Fruit fly (Drosophila melanogaster): Measurements from ENCODE around the gene CG13605.

The CG13605 gene

DNA sequence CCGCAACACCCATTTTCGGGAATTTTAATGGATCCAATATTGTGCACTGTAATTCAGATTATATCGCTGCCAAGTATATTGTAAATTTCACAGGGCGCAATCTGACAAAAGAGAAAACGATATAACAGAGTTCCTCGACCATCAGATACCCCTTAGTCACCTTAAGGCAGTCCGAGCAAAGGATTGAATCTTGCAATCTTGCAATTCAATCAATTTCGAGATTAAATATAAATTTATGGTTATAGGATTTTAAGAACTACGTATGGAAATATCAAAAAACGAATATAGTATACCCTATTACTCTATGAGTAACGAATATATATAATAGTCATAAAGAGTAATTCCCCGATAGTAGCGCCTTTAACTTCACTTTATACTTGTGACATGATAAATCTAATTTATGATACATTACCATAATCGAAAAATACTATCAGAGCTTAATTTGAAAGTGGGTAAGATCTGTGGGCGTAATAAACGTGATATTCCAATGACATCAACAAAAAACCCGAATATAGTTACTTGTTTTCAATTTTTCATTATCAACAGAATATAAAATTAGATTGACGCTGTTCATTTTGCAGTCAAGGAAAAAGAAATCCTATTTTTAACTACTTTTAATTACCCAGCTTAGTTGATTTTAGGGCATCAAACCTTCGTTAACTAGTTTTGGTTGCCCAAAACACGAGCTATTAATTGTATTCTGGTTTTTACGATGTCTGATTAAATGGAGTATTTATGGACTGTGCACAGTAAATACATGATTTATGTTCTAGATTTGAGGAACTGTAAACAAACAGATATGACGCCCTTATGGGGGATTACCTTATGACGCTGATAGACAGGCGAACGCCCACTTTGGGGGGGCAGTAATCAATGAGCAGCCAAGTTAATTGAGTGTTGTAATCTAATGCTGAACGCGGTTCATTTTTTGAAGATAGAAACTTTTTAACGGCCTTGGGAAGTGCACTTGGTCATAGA, 26.6 kb upstream of the CG13605 start:
- no peak for TF ChIP-seq Myc (optimal IDR thresholded peaks at IDR 0.05)
- TF ChIP-seq h (optimal IDR thresholded peaks at IDR 0.05), result no peak
- no peak for TF ChIP-seq insv (optimal IDR thresholded peaks at IDR 0.05)
- TF ChIP-seq ttk (optimal IDR thresholded peaks at IDR 0.05), result no peak
- TF ChIP-seq Sin3A (optimal IDR thresholded peaks at IDR 0.05), result no peak
- TF ChIP-seq psq (optimal IDR thresholded peaks at IDR 0.05), result no peak

DNA sequence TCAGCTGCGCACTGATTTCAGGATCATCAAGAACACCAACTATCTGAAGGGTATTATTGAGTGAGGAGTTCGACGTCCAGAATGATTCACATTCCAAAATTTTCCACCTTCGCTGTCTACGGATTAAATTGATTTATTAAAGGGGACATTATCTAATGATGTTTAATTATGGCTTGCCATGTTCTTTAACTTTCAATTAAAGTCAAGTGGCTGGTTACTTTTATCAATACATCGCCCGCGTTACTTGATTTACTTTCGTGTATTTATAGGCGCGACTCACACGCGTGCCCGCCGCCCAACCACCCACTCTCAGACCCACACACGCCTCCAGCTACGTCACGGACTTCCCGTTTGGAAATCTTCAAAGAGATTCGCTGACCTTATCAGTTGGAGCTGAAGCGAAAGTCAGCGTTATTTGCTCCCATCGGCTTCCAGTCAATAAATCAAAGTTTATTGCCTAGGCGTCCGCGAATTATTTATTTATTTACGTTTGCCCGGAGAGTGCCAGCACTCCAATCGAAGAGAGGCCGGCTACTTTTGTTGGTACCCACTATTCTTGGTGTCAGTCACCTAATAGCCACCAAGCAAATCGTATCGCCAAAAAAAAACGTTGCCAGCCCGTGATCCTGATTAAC, 25.2 kb upstream of the CG13605 start, which contains the start of gene Npc2f:
Npc2f (plus strand) TSS at position 585 of the 635 bp plus-strand sequence.
- TF ChIP-seq ttk (optimal IDR thresholded peaks at IDR 0.05) (no peak), Sin3A (optimal IDR thresholded peaks at IDR 0.05) (no peak), h (optimal IDR thresholded peaks at IDR 0.05) (no peak), psq (optimal IDR thresholded peaks at IDR 0.05) (no peak), insv (optimal IDR thresholded peaks at IDR 0.05) (no peak), Myc (optimal IDR thresholded peaks at IDR 0.05) (no peak)

DNA sequence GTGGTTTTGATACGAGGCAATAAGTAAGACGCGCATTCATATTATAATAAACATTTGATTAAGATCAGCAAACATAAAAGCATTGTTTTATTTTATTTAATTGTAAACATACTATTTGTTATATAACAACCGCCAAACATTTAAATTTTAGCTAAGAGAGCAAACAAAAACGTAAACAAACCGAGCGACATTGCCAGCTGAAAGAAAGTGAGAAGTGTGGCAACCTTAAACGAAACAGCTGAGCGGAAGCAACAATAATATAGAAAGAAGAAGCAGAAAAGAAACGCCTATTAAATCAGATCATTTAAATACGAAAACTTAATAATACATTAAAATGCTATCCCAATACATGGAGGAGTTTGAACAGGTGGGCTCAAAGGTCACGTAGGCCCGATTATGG, 22.4 kb upstream of the CG13605 start, which contains the start of gene Sec10:
Sec10 (plus strand) TSS at position 252 of the 400 bp plus-strand sequence.
- TF ChIP-seq Sin3A (optimal IDR thresholded peaks at IDR 0.05), result no peak
- no peak for TF ChIP-seq psq (optimal IDR thresholded peaks at IDR 0.05)
- no peak for TF ChIP-seq ttk (optimal IDR thresholded peaks at IDR 0.05)
- TF ChIP-seq Myc (optimal IDR thresholded peaks at IDR 0.05), result no peak
- no peak for TF ChIP-seq insv (optimal IDR thresholded peaks at IDR 0.05)
- no peak for TF ChIP-seq h (optimal IDR thresholded peaks at IDR 0.05)

DNA sequence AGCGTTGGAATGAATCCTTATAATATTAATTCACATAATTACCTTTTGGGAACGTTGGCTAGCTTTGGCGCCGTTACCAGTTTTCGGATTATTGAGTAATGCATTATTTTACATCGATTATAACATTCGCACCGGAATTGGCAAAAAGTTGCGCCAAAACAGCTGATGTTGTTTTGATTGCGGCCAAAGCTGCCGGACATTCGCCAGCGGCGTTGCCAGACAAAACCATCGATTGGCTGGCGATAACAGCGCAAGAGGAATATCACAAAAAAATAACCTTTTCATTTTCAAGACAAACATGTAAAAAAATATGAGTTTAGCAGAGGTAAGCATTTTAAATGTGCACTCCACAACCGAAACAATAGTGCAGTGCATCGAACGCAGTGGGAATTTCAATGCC, 17.9 kb upstream of the CG13605 start, which contains the start of the genes GatB and Tsc1:
GatB (minus strand) TSS at position 176 of the 400 bp plus-strand sequence.
Tsc1 (plus strand) TSS at position 228 of the 400 bp plus-strand sequence.
- no peak for TF ChIP-seq insv (optimal IDR thresholded peaks at IDR 0.05)
- no peak for TF ChIP-seq h (optimal IDR thresholded peaks at IDR 0.05)
- no peak for TF ChIP-seq Sin3A (optimal IDR thresholded peaks at IDR 0.05)

DNA sequence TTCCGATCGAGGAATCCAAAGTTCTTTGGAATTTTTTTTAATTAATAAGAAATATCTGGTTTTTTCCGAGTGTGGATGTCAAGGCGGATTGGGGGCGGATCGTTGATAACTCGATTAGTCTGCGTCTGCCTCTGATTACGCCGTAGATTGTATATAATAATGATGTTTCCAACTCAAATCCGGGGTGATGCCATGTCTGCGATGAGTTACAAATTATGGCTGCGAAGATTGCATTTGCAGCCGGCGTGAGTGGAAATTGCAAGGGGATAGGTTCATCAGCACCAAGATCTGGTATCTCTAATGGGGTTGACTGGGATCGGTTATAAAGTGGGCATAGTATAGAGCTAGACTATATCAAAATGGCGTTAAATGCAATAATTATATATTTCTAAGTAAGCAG, 10.2 kb upstream of the CG13605 start:
- TF ChIP-seq insv (optimal IDR thresholded peaks at IDR 0.05) (no peak), Myc (optimal IDR thresholded peaks at IDR 0.05) (no peak), h (optimal IDR thresholded peaks at IDR 0.05) (no peak), ttk (optimal IDR thresholded peaks at IDR 0.05) (no peak), Sin3A (optimal IDR thresholded peaks at IDR 0.05) (no peak), psq (optimal IDR thresholded peaks at IDR 0.05) (no peak)

DNA sequence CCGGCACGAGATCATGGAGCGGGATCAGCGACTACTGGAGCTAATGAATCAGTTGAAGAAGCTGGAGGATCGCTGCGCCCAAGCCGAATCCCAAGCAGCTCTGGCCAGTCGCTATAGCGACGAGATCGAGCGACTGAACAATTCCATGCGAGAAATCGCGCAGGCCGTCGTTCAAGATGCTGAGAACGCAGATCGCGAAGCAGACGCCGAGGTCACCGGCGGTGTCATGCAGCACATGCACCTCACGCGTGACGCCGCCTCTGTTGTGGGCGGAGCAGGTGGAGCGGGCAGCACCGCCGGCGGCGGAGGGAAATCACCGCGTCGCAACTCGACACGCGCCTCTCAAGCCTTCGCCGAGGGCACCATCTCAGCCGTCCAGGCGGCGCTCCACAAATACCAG, 9.5 kb upstream of the CG13605 start:
- TF ChIP-seq ttk (optimal IDR thresholded peaks at IDR 0.05) (no peak), psq (optimal IDR thresholded peaks at IDR 0.05) (no peak), Myc (optimal IDR thresholded peaks at IDR 0.05) (no peak), h (optimal IDR thresholded peaks at IDR 0.05) (no peak), insv (optimal IDR thresholded peaks at IDR 0.05) (no peak), Sin3A (optimal IDR thresholded peaks at IDR 0.05) (no peak)

DNA sequence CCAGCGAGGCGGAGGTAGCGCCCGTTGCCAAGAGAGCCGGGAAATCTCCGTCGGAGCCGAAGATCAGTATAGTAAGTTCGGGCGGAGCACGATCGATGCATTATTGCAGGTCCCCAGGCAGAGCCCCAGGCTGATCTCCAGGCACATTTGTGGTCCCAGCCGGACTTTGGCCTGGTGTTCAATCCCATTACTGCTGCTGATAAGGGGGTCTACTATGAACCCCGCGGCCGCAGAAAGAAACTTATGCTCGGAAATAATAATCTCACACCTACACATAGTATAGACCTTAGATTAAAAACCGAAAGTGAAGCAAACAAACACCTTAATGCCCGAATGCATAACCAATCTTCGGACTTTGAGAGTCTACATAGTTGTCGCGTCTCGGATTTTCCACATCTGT, 4.8 kb upstream of the CG13605 start:
- TF ChIP-seq psq (optimal IDR thresholded peaks at IDR 0.05), result no peak
- no peak for TF ChIP-seq Sin3A (optimal IDR thresholded peaks at IDR 0.05)
- TF ChIP-seq Myc (optimal IDR thresholded peaks at IDR 0.05), result no peak
- TF ChIP-seq ttk (optimal IDR thresholded peaks at IDR 0.05), result no peak
- TF ChIP-seq insv (optimal IDR thresholded peaks at IDR 0.05), result no peak
- TF ChIP-seq h (optimal IDR thresholded peaks at IDR 0.05), result no peak

DNA sequence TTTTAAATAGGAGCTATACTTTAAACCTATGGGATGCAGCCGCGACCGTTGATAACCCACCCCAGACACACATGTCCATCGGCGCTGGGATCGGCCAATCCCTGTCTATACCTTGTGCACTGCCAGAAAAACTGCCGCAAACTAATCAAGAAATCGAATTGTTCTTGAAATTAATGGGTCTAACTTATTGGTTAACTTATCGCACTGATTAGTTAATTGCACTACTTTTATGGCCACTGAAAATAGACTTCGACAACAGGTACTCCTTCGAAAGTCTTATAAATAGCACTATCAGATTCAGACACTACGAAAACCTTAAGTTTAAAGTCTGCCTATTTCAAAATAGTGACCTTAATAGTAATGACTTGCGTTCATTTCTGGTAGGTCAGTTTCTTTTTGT, 4.0 kb upstream of the CG13605 start, which contains the start of gene CG13607:
CG13607 (minus strand) TSS at position 143 of the 400 bp plus-strand sequence.
- TF ChIP-seq insv (optimal IDR thresholded peaks at IDR 0.05), result no peak
- no peak for TF ChIP-seq ttk (optimal IDR thresholded peaks at IDR 0.05)
- no peak for TF ChIP-seq psq (optimal IDR thresholded peaks at IDR 0.05)
- no peak for TF ChIP-seq Myc (optimal IDR thresholded peaks at IDR 0.05)

DNA sequence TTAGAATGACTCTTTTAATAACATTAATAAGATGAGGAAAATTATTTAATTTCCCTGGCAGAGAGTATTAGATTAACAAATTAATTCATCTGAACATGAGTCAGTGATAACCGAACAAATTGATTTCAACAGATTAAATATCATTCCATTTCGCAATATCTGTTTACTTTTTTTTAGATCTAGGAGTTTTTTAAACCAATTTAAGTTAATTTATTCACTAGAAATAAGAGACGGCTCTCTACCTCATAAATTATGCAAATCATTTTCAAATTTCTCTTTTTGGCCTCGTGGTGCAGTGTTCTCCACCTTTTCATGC, 839 bp upstream of the CG13605 start, which contains the start of gene Root:
Root (plus strand) TSS at position 217 of the 316 bp plus-strand sequence.
- TF ChIP-seq insv (optimal IDR thresholded peaks at IDR 0.05), result no peak
- no peak for TF ChIP-seq h (optimal IDR thresholded peaks at IDR 0.05)
- TF ChIP-seq Sin3A (optimal IDR thresholded peaks at IDR 0.05), result no peak
- no peak for TF ChIP-seq ttk (optimal IDR thresholded peaks at IDR 0.05)
- no peak for TF ChIP-seq Myc (optimal IDR thresholded peaks at IDR 0.05)
- no peak for TF ChIP-seq psq (optimal IDR thresholded peaks at IDR 0.05)

DNA sequence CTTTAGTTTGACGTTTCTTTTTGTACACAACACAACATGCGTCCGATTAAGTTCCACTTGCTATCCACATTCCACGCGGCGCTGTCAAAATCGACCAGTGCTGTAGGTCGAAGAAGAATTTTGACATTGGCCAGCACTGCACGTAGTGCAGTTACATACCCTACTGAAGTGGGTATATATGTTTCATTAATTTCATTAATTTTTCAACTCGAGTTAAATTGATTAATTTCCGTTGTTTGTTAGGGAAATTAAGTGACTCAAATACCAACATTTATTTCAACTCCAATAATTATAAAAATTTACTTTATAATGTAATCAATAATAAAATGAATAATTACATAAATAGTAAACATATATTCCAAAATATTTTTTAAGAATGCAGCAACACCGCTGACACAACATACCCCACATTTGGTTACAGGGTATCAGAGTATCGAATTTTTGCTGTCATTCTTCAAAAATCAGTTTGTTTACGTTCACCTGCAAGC, 3.2 kb downstream of the CG13605 start, which contains the start of the genes eIF4EHP and CG18428:
eIF4EHP (minus strand) TSS at position 59 of the 488 bp plus-strand sequence.
CG18428 (plus strand) TSS at position 435 of the 488 bp plus-strand sequence.
- no peak for TF ChIP-seq psq (optimal IDR thresholded peaks at IDR 0.05)
- no peak for TF ChIP-seq h (optimal IDR thresholded peaks at IDR 0.05)
- no peak for TF ChIP-seq Myc (optimal IDR thresholded peaks at IDR 0.05)
- TF ChIP-seq ttk (optimal IDR thresholded peaks at IDR 0.05), result no peak
- TF ChIP-seq Sin3A (optimal IDR thresholded peaks at IDR 0.05), result no peak
- no peak for TF ChIP-seq insv (optimal IDR thresholded peaks at IDR 0.05)

DNA sequence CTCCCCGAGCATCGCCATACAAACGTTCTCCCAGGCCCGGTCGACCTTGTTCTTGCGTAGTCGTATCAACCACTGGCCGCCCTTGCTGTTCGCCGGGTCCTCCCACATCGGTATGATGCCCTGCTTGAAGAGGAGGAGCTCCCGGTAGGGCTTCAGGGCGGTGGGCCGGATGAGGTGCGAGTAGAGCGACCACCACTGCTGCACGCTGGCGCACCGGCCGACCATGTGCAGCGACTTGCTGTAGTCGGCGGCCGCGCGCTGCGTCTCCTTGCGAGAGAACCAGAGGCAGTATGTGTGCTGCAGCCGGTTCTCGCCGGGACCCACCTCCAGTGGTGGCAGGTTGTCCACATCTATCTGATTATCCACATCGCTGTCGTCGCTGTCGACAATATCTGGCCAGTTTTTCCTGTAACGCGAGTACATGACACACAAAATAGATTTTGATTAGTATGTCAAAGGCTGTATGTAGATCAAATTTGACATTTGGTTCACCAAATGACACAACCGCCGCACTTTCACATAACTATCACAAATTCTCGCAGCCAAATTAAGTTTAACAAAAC, 5.2 kb downstream of the CG13605 start, which contains the start of gene CG10694:
CG10694 (plus strand) TSS at position 513 of the 563 bp plus-strand sequence.
- TF ChIP-seq insv (optimal IDR thresholded peaks at IDR 0.05), result no peak
- no peak for TF ChIP-seq Sin3A (optimal IDR thresholded peaks at IDR 0.05)
- no peak for TF ChIP-seq h (optimal IDR thresholded peaks at IDR 0.05)
- no peak for TF ChIP-seq psq (optimal IDR thresholded peaks at IDR 0.05)
- TF ChIP-seq ttk (optimal IDR thresholded peaks at IDR 0.05), result no peak
- TF ChIP-seq Myc (optimal IDR thresholded peaks at IDR 0.05), result no peak

Data from Kc167 (cell line).